Fruit fly (Drosophila melanogaster) Kc167 (cell line): ENCODE results near the gene CG46026.

Experiments used
- Myc ChIP-seq: fragments of >200 bp; optimal IDR thresholded peaks from 2 replicates; lab custom pipeline; 2017; ENCODE audit warnings: missing external identifiers
- Sin3A ChIP-seq: fragments of >200 bp; optimal IDR thresholded peaks from 2 replicates; lab custom pipeline; 2018; ENCODE audit warnings: missing external identifiers
- h ChIP-seq: fragments of >200 bp; optimal IDR thresholded peaks from 3 replicates; lab custom pipeline; 2018; ENCODE audit warnings: missing external identifiers
- insv ChIP-seq: fragments of >200 bp; optimal IDR thresholded peaks from 3 replicates; lab custom pipeline; 2018; ENCODE audit warnings: missing external identifiers
- psq ChIP-seq: fragments of >200 bp; optimal IDR thresholded peaks from 2 replicates; lab custom pipeline; 2017; ENCODE audit warnings: missing external identifiers
- ttk ChIP-seq: sonication (Bioruptor generic); optimal IDR thresholded peaks from 2 replicates; lab custom pipeline; 2017; ENCODE audit warnings: missing external identifiers

dm6 chr3R:6259837-6260236, 46.8 kb upstream of the CG46026 start, which contains the start of gene Osi9:
- TF ChIP-seq psq (lab: Kevin White, UChicago) (no peak), Myc (lab: Kevin White, UChicago) (no peak), Sin3A (lab: Kevin White, UChicago) (no peak), h (lab: Kevin White, UChicago) (no peak), insv (lab: Kevin White, UChicago) (no peak), ttk (lab: Kevin White, UChicago) (no peak)
